Worm (Caenorhabditis elegans): ENCODE measurements around the gene glc-1.

DNA sequence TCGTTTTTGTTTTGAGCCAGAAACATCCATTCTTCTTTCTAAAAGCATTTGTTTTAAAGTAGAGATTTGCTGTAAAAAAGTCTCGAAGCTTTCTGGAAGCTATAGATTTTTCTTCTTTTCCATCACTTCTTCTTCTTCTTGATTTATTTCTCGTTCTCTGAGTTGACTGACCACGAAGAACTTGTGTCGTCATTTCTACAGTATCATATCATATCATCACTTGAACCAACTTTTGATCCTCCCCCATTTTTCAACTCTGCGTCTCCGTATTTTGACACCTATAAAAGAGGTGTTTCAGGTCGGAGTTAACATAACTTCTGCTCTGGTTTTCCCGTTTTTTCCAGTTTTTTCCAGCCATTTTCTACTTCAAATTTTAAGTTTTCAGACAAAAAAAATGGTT is 4.9 kb upstream of the glc-1 start, which contains the start of gene F11A5.9:
- TF ChIP-seq W03F9.2 (tag; optimal IDR thresholded peaks at IDR 0.05) (no peak), him-1 (tag; optimal IDR thresholded peaks at IDR 0.05) (no peak)

Measured in whole organism, L4/young adult.